Fruit fly (Drosophila melanogaster) whole organism, prepupa: Measurements from ENCODE around the gene CG1463.

Source experiments
- Blimp-1 ChIP-seq: fragments of 200-800 bp; sonication (Bioruptor generic); optimal IDR thresholded peaks from 3 replicates; lab custom pipeline; 2017; ENCODE audit warnings: missing biosample characterization, missing genetic modification characterization, mild to moderate bottlenecking, moderate library complexity, missing genetic modification reagents
- CG10631 ChIP-seq: fragments of 200-800 bp; sonication (Bioruptor generic); optimal IDR thresholded peaks from 2 replicates; lab custom pipeline; 2016; ENCODE audit warnings: missing biosample characterization, missing genetic modification characterization
- CG11762 ChIP-seq: fragments of 200-800 bp; sonication (Bioruptor generic); optimal IDR thresholded peaks from 3 replicates; lab custom pipeline; 2016; ENCODE audit warnings: missing biosample characterization, missing genetic modification characterization; ENCODE audit not compliant: insufficient read depth
- CG15336 ChIP-seq: fragments of 200-800 bp; sonication (Bioruptor generic); IDR thresholded peaks from 2 replicates; pipeline ENCODE4 v1.3.6; 2022; ENCODE audit warnings: missing biosample characterization, missing genetic modification characterization
- CG16779 ChIP-seq: fragments of 200-800 bp; sonication (Bioruptor generic); optimal IDR thresholded peaks from 3 replicates; lab custom pipeline; 2017; ENCODE audit warnings: missing biosample characterization, mild to moderate bottlenecking, missing genetic modification characterization
- CG3032 ChIP-seq: fragments of 200-800 bp; optimal IDR thresholded peaks from 2 replicates; lab custom pipeline; 2019; ENCODE audit warnings: missing biosample characterization, mild to moderate bottlenecking, missing genetic modification characterization, moderate library complexity
- CG31627 ChIP-seq: fragments of 200-800 bp; sonication (Bioruptor generic); optimal IDR thresholded peaks from 3 replicates; lab custom pipeline; 2016; ENCODE audit warnings: missing biosample characterization, missing genetic modification characterization
- CG32006 ChIP-seq: fragments of 200-800 bp; sonication (Bioruptor generic); optimal IDR thresholded peaks from 3 replicates; lab custom pipeline; 2017; ENCODE audit warnings: missing biosample characterization, mild to moderate bottlenecking, missing genetic modification characterization
- CG34406 ChIP-seq: fragments of 200-800 bp; sonication (Bioruptor generic); optimal IDR thresholded peaks from 3 replicates; lab custom pipeline; 2016; ENCODE audit warnings: missing biosample characterization, missing genetic modification characterization
- CG3919 ChIP-seq: fragments of 200-800 bp; sonication (Bioruptor generic); optimal IDR thresholded peaks from 3 replicates; lab custom pipeline; 2016; ENCODE audit warnings: missing biosample characterization, missing genetic modification characterization
- CG4318 ChIP-seq: fragments of 200-800 bp; sonication (Bioruptor generic); optimal IDR thresholded peaks from 3 replicates; lab custom pipeline; 2017; ENCODE audit warnings: missing biosample characterization, mild to moderate bottlenecking, missing genetic modification characterization
- CG6163 ChIP-seq: fragments of 200-800 bp; sonication (Bioruptor generic); IDR thresholded peaks from 3 replicates; pipeline ENCODE4 v1.3.6; 2022; ENCODE audit warnings: missing biosample characterization, missing genetic modification characterization
- CG6792 ChIP-seq: fragments of 200-800 bp; sonication (Bioruptor generic); optimal IDR thresholded peaks from 3 replicates; lab custom pipeline; 2016; ENCODE audit warnings: missing biosample characterization, missing genetic modification characterization
- CG6808 ChIP-seq: fragments of 200-800 bp; sonication (Bioruptor generic); optimal IDR thresholded peaks from 3 replicates; lab custom pipeline; 2017; ENCODE audit warnings: missing biosample characterization, missing genetic modification characterization, mild to moderate bottlenecking, moderate library complexity, missing genetic modification reagents
- CG6854 ChIP-seq: fragments of 200-800 bp; sonication (Bioruptor generic); optimal IDR thresholded peaks from 2 replicates; lab custom pipeline; 2017; ENCODE audit warnings: missing biosample characterization, mild to moderate bottlenecking, missing genetic modification characterization
- CG7368 ChIP-seq: fragments of 200-800 bp; sonication (Bioruptor generic); optimal IDR thresholded peaks from 3 replicates; lab custom pipeline; 2016; ENCODE audit warnings: missing biosample characterization, missing genetic modification characterization
- CG8319 ChIP-seq: fragments of 200-800 bp; sonication (Bioruptor generic); optimal IDR thresholded peaks from 3 replicates; lab custom pipeline; 2016; ENCODE audit warnings: missing biosample characterization, missing genetic modification characterization
- CG9139 ChIP-seq: fragments of 200-800 bp; sonication (Bioruptor generic); optimal IDR thresholded peaks from 3 replicates; lab custom pipeline; 2017; ENCODE audit warnings: missing biosample characterization, mild to moderate bottlenecking, missing genetic modification characterization
- Eip75B ChIP-seq: fragments of 200-800 bp; sonication (Bioruptor generic); optimal IDR thresholded peaks from 3 replicates; lab custom pipeline; 2016; ENCODE audit warnings: missing biosample characterization, missing genetic modification characterization
- Eip78C ChIP-seq: fragments of 200-800 bp; sonication (Bioruptor generic); peaks from one replicate; lab custom pipeline; 2016; ENCODE audit warnings: missing biosample characterization, missing genetic modification characterization
- Ets21C ChIP-seq: fragments of 200-800 bp; sonication (Bioruptor generic); optimal IDR thresholded peaks from 3 replicates; lab custom pipeline; 2016; ENCODE audit warnings: missing biosample characterization, missing genetic modification characterization
- Ets96B ChIP-seq: fragments of 200-800 bp; optimal IDR thresholded peaks from 2 replicates; lab custom pipeline; 2019; ENCODE audit warnings: missing biosample characterization, mild to moderate bottlenecking, missing genetic modification characterization, moderate library complexity
- Gug ChIP-seq: fragments of 200-800 bp; sonication (Bioruptor generic); IDR thresholded peaks from 2 replicates; pipeline ENCODE4 v1.3.6; 2022; ENCODE audit warnings: missing biosample characterization, missing genetic modification characterization
- Hr38 ChIP-seq: sonication (Bioruptor generic); optimal IDR thresholded peaks from 2 replicates; lab custom pipeline; 2016; ENCODE audit warnings: missing biosample characterization, missing genetic modification characterization
- Hr4 ChIP-seq: fragments of 200-800 bp; sonication (Bioruptor generic); optimal IDR thresholded peaks from 3 replicates; lab custom pipeline; 2016; ENCODE audit warnings: missing biosample characterization, missing genetic modification characterization
- Lpt ChIP-seq: fragments of 200-800 bp; sonication (Bioruptor generic); optimal IDR thresholded peaks from 3 replicates; lab custom pipeline; 2016; ENCODE audit warnings: missing biosample characterization, missing genetic modification characterization
- Met ChIP-seq: fragments of 200-800 bp; sonication (Bioruptor generic); optimal IDR thresholded peaks from 3 replicates; lab custom pipeline; 2016; ENCODE audit warnings: missing biosample characterization, missing genetic modification characterization
- OdsH ChIP-seq: fragments of 200-800 bp; sonication (Bioruptor generic); optimal IDR thresholded peaks from 3 replicates; lab custom pipeline; 2016; ENCODE audit warnings: missing biosample characterization, missing genetic modification characterization
- Smox ChIP-seq: fragments of 200-800 bp; sonication (Bioruptor generic); optimal IDR thresholded peaks from 3 replicates; lab custom pipeline; 2016; ENCODE audit warnings: missing biosample characterization, missing genetic modification characterization
- Sox102F ChIP-seq: fragments of 200-800 bp; sonication (Bioruptor generic); optimal IDR thresholded peaks from 2 replicates; lab custom pipeline; 2016; ENCODE audit warnings: missing biosample characterization, mild to moderate bottlenecking, missing genetic modification characterization
- Sox14 ChIP-seq: fragments of 200-800 bp; sonication (Bioruptor generic); optimal IDR thresholded peaks from 3 replicates; lab custom pipeline; 2016; ENCODE audit warnings: missing biosample characterization, missing genetic modification characterization
- achi ChIP-seq: fragments of 200-800 bp; sonication (Bioruptor generic); optimal IDR thresholded peaks from 3 replicates; lab custom pipeline; 2016; ENCODE audit warnings: missing biosample characterization, missing genetic modification characterization
- cyc ChIP-seq: fragments of 200-800 bp; sonication (Bioruptor generic); optimal IDR thresholded peaks from 3 replicates; lab custom pipeline; 2016; ENCODE audit warnings: missing biosample characterization, missing genetic modification characterization
- dac ChIP-seq: fragments of 200-800 bp; sonication (Bioruptor generic); optimal IDR thresholded peaks from 2 replicates; lab custom pipeline; 2017; ENCODE audit warnings: missing biosample characterization, mild to moderate bottlenecking, missing genetic modification characterization
- dsx ChIP-seq: fragments of 200-800 bp; optimal IDR thresholded peaks from 3 replicates; lab custom pipeline; 2019; ENCODE audit warnings: missing biosample characterization, mild to moderate bottlenecking, missing genetic modification characterization, moderate library complexity; ENCODE audit not compliant: poor library complexity, severe bottlenecking
- esn ChIP-seq: fragments of 200-800 bp; sonication (Bioruptor generic); optimal IDR thresholded peaks from 2 replicates; lab custom pipeline; 2016; ENCODE audit warnings: missing biosample characterization, mild to moderate bottlenecking, missing genetic modification characterization, moderate library complexity
- fd59A ChIP-seq: fragments of 200-800 bp; sonication (Bioruptor generic); optimal IDR thresholded peaks from 2 replicates; lab custom pipeline; 2017; ENCODE audit warnings: missing biosample characterization, mild to moderate bottlenecking, missing genetic modification characterization, missing genetic modification reagents
- fd85E ChIP-seq: fragments of 200-800 bp; sonication (Bioruptor generic); optimal IDR thresholded peaks from 3 replicates; lab custom pipeline; 2016; ENCODE audit warnings: missing biosample characterization, missing genetic modification characterization
- fkh ChIP-seq: fragments of 200-800 bp; sonication (Bioruptor generic); optimal IDR thresholded peaks from 3 replicates; lab custom pipeline; 2017; ENCODE audit warnings: missing biosample characterization, mild to moderate bottlenecking, missing genetic modification characterization, moderate library complexity
- lz ChIP-seq: fragments of 200-800 bp; sonication (Bioruptor generic); optimal IDR thresholded peaks from 3 replicates; lab custom pipeline; 2016; ENCODE audit warnings: missing biosample characterization, missing genetic modification characterization
- net ChIP-seq: fragments of 200-800 bp; sonication (Bioruptor generic); optimal IDR thresholded peaks from 3 replicates; lab custom pipeline; 2016; ENCODE audit warnings: missing biosample characterization, missing genetic modification characterization
- salr ChIP-seq, 2 experiments: fragments of 200-800 bp; sonication (Bioruptor generic); optimal IDR thresholded peaks; 3 replicates each; lab custom pipeline; 2016 to 2018; ENCODE audit warnings: missing biosample characterization in 2 of 2, missing genetic modification characterization in 2 of 2, mild to moderate bottlenecking in 1 of 2
- spab ChIP-seq: fragments of 200-800 bp; sonication (Bioruptor generic); optimal IDR thresholded peaks from 2 replicates; lab custom pipeline; 2017; ENCODE audit warnings: missing biosample characterization, mild to moderate bottlenecking, missing genetic modification characterization, missing genetic modification reagents
- svp ChIP-seq: fragments of 200-800 bp; sonication (Bioruptor generic); peaks from one replicate; lab custom pipeline; 2016; ENCODE audit warnings: missing biosample characterization, missing genetic modification characterization
- vri ChIP-seq: fragments of 200-800 bp; sonication (Bioruptor generic); optimal IDR thresholded peaks from 3 replicates; lab custom pipeline; 2016; ENCODE audit warnings: missing biosample characterization, mild to moderate bottlenecking, missing genetic modification characterization

CG1463 gene

DNA sequence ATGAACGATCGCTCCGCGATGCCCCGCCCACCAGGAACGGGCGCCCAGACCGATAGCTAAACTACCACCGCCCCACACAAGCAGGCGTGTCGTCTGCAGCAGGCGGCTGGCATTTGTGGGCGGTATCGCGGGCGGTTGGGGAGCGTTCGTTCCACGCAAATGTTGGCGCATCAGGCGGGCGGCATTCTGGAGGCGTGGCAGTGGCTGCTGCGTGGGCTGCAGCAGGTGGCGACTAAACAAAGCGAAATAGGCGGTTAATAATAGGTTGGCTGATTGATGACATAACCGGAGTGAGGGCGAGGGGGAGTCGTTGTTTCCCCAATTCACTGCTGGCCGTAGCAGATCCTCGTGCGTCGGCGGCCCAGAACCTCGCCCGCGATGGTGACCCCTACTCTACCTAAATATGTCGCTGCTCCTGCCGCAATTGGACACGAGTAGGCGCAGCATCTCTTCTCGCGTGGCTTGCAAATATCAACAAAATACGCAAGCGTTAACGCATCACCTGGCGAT, 16.3 kb downstream of the CG1463 start:
- TF ChIP-seq salr (GFP tag; optimal IDR thresholded peaks at IDR 0.05; lab: Kevin White, UChicago) (no peak), vri (GFP tag; lab: Kevin White, UChicago) (peak; percentile 97)

DNA sequence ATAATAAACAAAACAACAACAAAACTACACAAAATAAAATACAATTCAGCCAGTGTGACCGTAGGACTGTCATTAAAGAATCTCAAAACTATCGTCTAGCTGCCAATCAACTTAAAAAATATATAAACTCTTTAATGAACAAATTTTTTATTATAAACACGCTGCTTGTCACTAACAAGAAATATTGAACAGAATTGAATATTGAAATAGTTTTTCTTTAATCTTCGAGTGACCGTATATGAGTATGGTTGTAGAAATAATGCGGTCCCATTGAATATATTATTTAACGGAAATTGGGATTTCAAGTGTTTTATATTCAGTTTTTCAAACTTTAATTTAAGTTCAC, 19.4 kb downstream of the CG1463 start, which contains the start of gene LIMK1:
TSS of gene LIMK1 (minus strand) at position 73 of the 346 bp plus-strand sequence.
- TF ChIP-seq Eip78C (peak; percentile 46), CG6792 (GFP tag; lab: Kevin White, UChicago) (no peak), CG32006 (no peak), CG4318 (GFP tag; lab: Kevin White, UChicago) (no peak), CG15336 (GFP tag; lab: Robert Waterston, UW) (no peak), svp (peak; percentile 25), Sox14 (GFP tag; lab: Kevin White, UChicago) (no peak)

DNA sequence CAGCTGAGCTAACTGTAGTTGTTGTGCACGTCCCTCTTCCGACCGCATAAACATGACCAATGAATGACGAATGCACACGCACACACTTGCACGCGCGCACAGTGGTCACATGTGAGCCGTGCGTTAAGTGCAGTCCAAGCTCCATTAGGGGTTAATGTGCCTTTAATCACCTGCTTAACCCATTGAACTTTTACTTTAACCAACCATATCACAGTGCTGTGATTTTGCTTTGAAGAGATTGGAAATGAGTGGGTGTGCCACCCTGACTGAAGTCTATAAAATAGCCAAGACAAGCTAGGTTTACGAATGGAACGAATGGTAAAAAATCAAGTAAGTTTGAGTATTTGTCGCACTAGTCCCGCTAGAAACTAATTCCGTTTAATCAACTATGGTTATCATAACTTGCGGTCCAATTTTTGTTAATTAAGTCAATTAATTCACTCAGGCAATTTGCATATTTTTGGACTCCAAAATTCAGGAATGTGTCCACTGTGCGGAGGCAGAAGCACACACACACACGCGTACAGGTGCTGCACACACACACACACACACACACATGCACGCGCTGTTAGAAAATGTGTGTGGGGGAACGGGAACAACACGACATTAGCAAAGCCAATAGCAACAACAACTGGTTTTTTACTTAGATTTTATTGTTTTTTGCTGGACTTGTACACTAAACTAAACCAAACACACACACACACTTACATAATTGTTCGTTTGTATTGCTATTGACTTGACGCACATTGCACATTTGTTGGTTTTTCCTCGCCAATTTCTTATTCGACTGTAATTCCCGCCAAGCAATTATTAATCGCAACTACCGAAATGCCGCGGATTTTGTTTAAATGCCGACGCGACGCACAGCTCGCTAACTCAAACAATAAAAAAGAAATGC, 20.0 kb downstream of the CG1463 start:
- TF ChIP-seq CG3032 (tag; lab: Kevin White, UChicago) (peak; percentile 59), fd85E (GFP tag; lab: Kevin White, UChicago) (peak; percentile 26), Hr38 (GFP tag; lab: Kevin White, UChicago) (no peak), CG4318 (GFP tag; lab: Kevin White, UChicago) (peak; percentile 81), dsx (GFP tag; lab: Kevin White, UChicago) (peak; percentile 37), CG6808 (GFP tag; lab: Kevin White, UChicago) (peak; percentile 80), Blimp-1 (GFP tag; lab: Kevin White, UChicago) (peak; percentile 38), achi (GFP tag; lab: Kevin White, UChicago) (peak; percentile 68), OdsH (peak; percentile 80), Ets96B (tag; lab: Kevin White, UChicago) (peak; percentile 51), lz (GFP tag; lab: Kevin White, UChicago) (peak; percentile 75), esn (GFP tag; lab: Kevin White, UChicago) (peak; percentile 85), cyc (GFP tag; lab: Kevin White, UChicago) (peak; percentile 71), CG31627 (GFP tag; lab: Kevin White, UChicago) (peak; percentile 74), CG11762 (GFP tag; lab: Kevin White, UChicago) (peak; percentile 67), fd59A (peak; percentile 59), spab (GFP tag; lab: Kevin White, UChicago) (peak; percentile 61), CG7368 (GFP tag; lab: Kevin White, UChicago) (peak; percentile 64), salr (GFP tag; optimal IDR thresholded peaks at IDR 0.05; lab: Kevin White, UChicago) (peak in 1 of 2 experiments; percentile 82), Ets21C (GFP tag; lab: Kevin White, UChicago) (peak; percentile 77), CG8319 (GFP tag; lab: Kevin White, UChicago) (peak; percentile 65), Lpt (peak; percentile 67), CG32006 (peak; percentile 90), CG6163 (GFP tag; lab: Robert Waterston, UW) (0 out of 3 replicates have a peak, but pooled peaks have one; percentile 6), CG10631 (GFP tag; lab: Kevin White, UChicago) (peak; percentile 74), Sox102F (peak; percentile 74), dac (peak; percentile 73), Smox (GFP tag; lab: Kevin White, UChicago) (peak; percentile 79), Eip75B (peak; percentile 72), CG6854 (peak; percentile 14), fkh (GFP tag; lab: Kevin White, UChicago) (peak; percentile 58), CG16779 (tag; lab: Kevin White, UChicago) (peak; percentile 43), CG3919 (GFP tag; lab: Kevin White, UChicago) (peak; percentile 58), vri (GFP tag; lab: Kevin White, UChicago) (peak; percentile 49), CG34406 (peak; percentile 64), CG9139 (GFP tag; lab: Kevin White, UChicago) (peak; percentile 26), net (GFP tag; lab: Kevin White, UChicago) (peak; percentile 78), Met (GFP tag; lab: Kevin White, UChicago) (peak; percentile 85), Hr4 (GFP tag; lab: Kevin White, UChicago) (peak; percentile 80), Gug (no peak)
